Worm (Caenorhabditis elegans) whole organism, young adult: Measurements from ENCODE around the gene Y39G8B.5.

ENCODE experiments used
- B0261.1 ChIP-seq: sonication (generic microtip); optimal IDR thresholded peaks from 2 replicates; lab custom pipeline; 2016; ENCODE audit warnings: mild to moderate bottlenecking, missing genetic modification characterization, moderate library complexity, missing compliant biosample characterization
- C17E4.6 ChIP-seq: fragments of 200-800 bp; sonication (Bioruptor generic); IDR thresholded peaks from 2 replicates; pipeline ENCODE4 v1.3.6; 2022; ENCODE audit warnings: missing genetic modification reagents, missing genetic modification characterization, missing compliant biosample characterization
- D2030.7 ChIP-seq: fragments of 200-800 bp; sonication (Bioruptor generic); IDR thresholded peaks from 2 replicates; pipeline ENCODE4 v1.3.6; 2022; ENCODE audit warnings: missing genetic modification reagents, missing genetic modification characterization, missing compliant biosample characterization
- F10E7.11 ChIP-seq: sonication (generic microtip); optimal IDR thresholded peaks from 2 replicates; lab custom pipeline; 2017; ENCODE audit warnings: mild to moderate bottlenecking, missing genetic modification characterization, moderate library complexity, missing compliant biosample characterization
- F33H1.4 ChIP-seq: fragments of 200-800 bp; sonication (Bioruptor generic); IDR thresholded peaks from 2 replicates; pipeline ENCODE4 v1.3.6; 2022; ENCODE audit warnings: missing genetic modification reagents, missing genetic modification characterization, missing compliant biosample characterization
- F55B11.4 ChIP-seq: sonication (generic microtip); optimal IDR thresholded peaks from 2 replicates; lab custom pipeline; 2016; ENCODE audit warnings: missing compliant biosample characterization, missing genetic modification characterization, borderline replicate concordance; ENCODE audit not compliant: insufficient read depth
- T26A5.8 ChIP-seq: sonication (generic microtip); optimal IDR thresholded peaks from 2 replicates; lab custom pipeline; 2016; ENCODE audit warnings: missing genetic modification characterization, missing compliant biosample characterization
- Y56A3A.18 ChIP-seq: fragments of 200-800 bp; sonication (Bioruptor generic); IDR thresholded peaks from 2 replicates; pipeline ENCODE4 v1.3.6; 2022; ENCODE audit warnings: missing genetic modification reagents, missing genetic modification characterization, missing compliant biosample characterization
- Y95B8A.8 ChIP-seq: fragments of 200-800 bp; sonication (Bioruptor generic); IDR thresholded peaks from 2 replicates; pipeline ENCODE4 v1.3.6; 2022; ENCODE audit warnings: missing genetic modification reagents, missing genetic modification characterization, missing compliant biosample characterization
- attf-6 ChIP-seq: fragments of 200-800 bp; sonication (Bioruptor generic); IDR thresholded peaks from 2 replicates; pipeline ENCODE4 v1.3.6; 2022; ENCODE audit warnings: missing genetic modification reagents, missing genetic modification characterization, missing compliant biosample characterization
- cebp-1 ChIP-seq, 2 experiments: fragments of 200-800 bp in 1 of 2; sonication (Bioruptor generic) in 1 of 2; sonication (generic microtip) in 1 of 2; IDR thresholded peaks in 1 of 2; optimal IDR thresholded peaks in 1 of 2; 2 replicates each; pipeline versions ENCODE4 v1.3.6 to Lab custom; 2017 to 2022; ENCODE audit warnings: missing compliant biosample characterization in 2 of 2, missing genetic modification characterization in 2 of 2, mild to moderate bottlenecking in 1 of 2, missing genetic modification reagents in 1 of 2, moderate library complexity in 1 of 2
- dpl-1 ChIP-seq: fragments of 150-350 bp; optimal IDR thresholded peaks from 2 replicates; lab custom pipeline; 2014; ENCODE audit warnings: missing biosample characterization, missing genetic modification reagents, missing genetic modification characterization
- gei-17 ChIP-seq: fragments of 200-800 bp; sonication (Bioruptor generic); optimal IDR thresholded peaks from 2 replicates; lab custom pipeline; 2018; ENCODE audit warnings: mild to moderate bottlenecking, missing genetic modification characterization, missing compliant biosample characterization
- hmg-1.2 ChIP-seq: fragments of 200-800 bp; sonication (Bioruptor generic); IDR thresholded peaks from 2 replicates; pipeline ENCODE4 v1.3.6; 2022; ENCODE audit warnings: missing genetic modification reagents, missing genetic modification characterization, missing compliant biosample characterization
- hmg-20 ChIP-seq: fragments of 200-800 bp; sonication (Bioruptor generic); IDR thresholded peaks from 2 replicates; pipeline ENCODE4 v1.3.6; 2022; ENCODE audit warnings: missing genetic modification reagents, missing genetic modification characterization, missing compliant biosample characterization
- hrde-1 ChIP-seq: sonication (generic microtip); optimal IDR thresholded peaks from 2 replicates; lab custom pipeline; 2016; ENCODE audit warnings: missing genetic modification characterization, mild to moderate bottlenecking, missing compliant biosample characterization, moderate library complexity, missing genotype, missing genetic modification reagents, borderline replicate concordance
- lin-26 ChIP-seq: fragments of 200-800 bp; sonication (Bioruptor generic); IDR thresholded peaks from 2 replicates; pipeline ENCODE4 v1.3.6; 2022; ENCODE audit warnings: missing genetic modification reagents, missing genetic modification characterization, missing compliant biosample characterization
- lin-54 ChIP-seq: fragments of 200-800 bp; sonication (Bioruptor generic); optimal IDR thresholded peaks from 2 replicates; lab custom pipeline; 2018; ENCODE audit warnings: mild to moderate bottlenecking, missing genetic modification characterization, missing compliant biosample characterization
- lir-1 ChIP-seq: fragments of 200-800 bp; sonication (Bioruptor generic); conservative IDR thresholded peaks from 2 replicates; pipeline ENCODE4 v1.3.6; 2022; ENCODE audit warnings: missing genetic modification reagents, missing genetic modification characterization, missing compliant biosample characterization
- madf-6 ChIP-seq: fragments of 200-800 bp; sonication (Bioruptor generic); IDR thresholded peaks from 2 replicates; pipeline ENCODE4 v1.3.6; 2022; ENCODE audit warnings: missing genetic modification reagents, missing genetic modification characterization, missing compliant biosample characterization
- madf-8 ChIP-seq: fragments of 200-800 bp; sonication (Bioruptor generic); conservative IDR thresholded peaks from 2 replicates; pipeline ENCODE4 v1.3.6; 2022; ENCODE audit warnings: missing genetic modification reagents, missing genetic modification characterization, missing compliant biosample characterization
- mcd-1 ChIP-seq: fragments of 200-800 bp; sonication (Bioruptor generic); IDR thresholded peaks from 2 replicates; pipeline ENCODE4 v1.3.6; 2022; ENCODE audit warnings: missing genetic modification reagents, missing genetic modification characterization, missing compliant biosample characterization
- mes-4 ChIP-seq: sonication (generic microtip); optimal IDR thresholded peaks from 2 replicates; lab custom pipeline; 2016; ENCODE audit warnings: missing genotype, missing genetic modification characterization, missing compliant biosample characterization
- nfya-2 ChIP-seq: fragments of 200-800 bp; sonication (Bioruptor generic); IDR thresholded peaks from 2 replicates; pipeline ENCODE4 v1.3.6; 2022; ENCODE audit warnings: missing genetic modification reagents, missing genetic modification characterization, missing compliant biosample characterization
- nhr-120 ChIP-seq: fragments of 200-800 bp; sonication (Bioruptor generic); IDR thresholded peaks from 2 replicates; pipeline ENCODE4 v1.3.6; 2022; ENCODE audit warnings: missing genetic modification characterization, missing compliant biosample characterization
- nhr-90 ChIP-seq: sonication (generic microtip); optimal IDR thresholded peaks from 2 replicates; lab custom pipeline; 2016; ENCODE audit warnings: missing genotype, mild to moderate bottlenecking, missing genetic modification characterization, missing compliant biosample characterization
- pbrm-1 ChIP-seq: fragments of 200-800 bp; sonication (Bioruptor generic); IDR thresholded peaks from 2 replicates; pipeline ENCODE4 v1.3.6; 2022; ENCODE audit warnings: missing genetic modification reagents, missing genetic modification characterization, missing compliant biosample characterization
- rcor-1 ChIP-seq: fragments of 200-800 bp; sonication (Bioruptor generic); IDR thresholded peaks from 2 replicates; pipeline ENCODE4 v1.3.6; 2022; ENCODE audit warnings: missing genetic modification reagents, missing genetic modification characterization, missing compliant biosample characterization
- sea-2 ChIP-seq: fragments of 200-800 bp; sonication (Bioruptor generic); IDR thresholded peaks from 2 replicates; pipeline ENCODE4 v1.3.6; 2022; ENCODE audit warnings: missing genetic modification characterization, missing compliant biosample characterization
- snpc-1.1 ChIP-seq: sonication (generic microtip); optimal IDR thresholded peaks from 2 replicates; lab custom pipeline; 2017; ENCODE audit warnings: missing genetic modification characterization, mild to moderate bottlenecking, missing compliant biosample characterization, antibody characterized with exemption, moderate library complexity, missing genotype, missing genetic modification reagents; ENCODE audit not compliant: insufficient read depth
- snpc-3.4 ChIP-seq: sonication (generic microtip); optimal IDR thresholded peaks from 2 replicates; lab custom pipeline; 2017; ENCODE audit warnings: missing genetic modification characterization, mild to moderate bottlenecking, missing compliant biosample characterization, antibody characterized with exemption, moderate library complexity, missing genotype, missing genetic modification reagents
- snpc-4 ChIP-seq, 5 experiments: fragments of 150-350 bp in 1 of 5; sonication (generic microtip) in 4 of 5; optimal IDR thresholded peaks; 2 replicates each; lab custom pipeline; 2014 to 2018; ENCODE audit warnings: missing genetic modification characterization in 5 of 5, missing biosample characterization in 3 of 5, antibody characterized with exemption in 2 of 5, mild to moderate bottlenecking in 2 of 5, missing compliant biosample characterization in 2 of 5, missing genotype in 2 of 5, moderate library complexity in 2 of 5, missing genetic modification reagents in 1 of 5
- unc-62 ChIP-seq: fragments of 150-350 bp; optimal IDR thresholded peaks from 2 replicates; lab custom pipeline; 2014; ENCODE audit warnings: missing biosample characterization, missing genetic modification reagents, missing genetic modification characterization
- zfh-2 ChIP-seq: fragments of 200-800 bp; sonication (Bioruptor generic); conservative IDR thresholded peaks from 2 replicates; pipeline ENCODE4 v1.3.6; 2022; ENCODE audit warnings: missing genetic modification reagents, missing genetic modification characterization, missing compliant biosample characterization
- ztf-26 ChIP-seq: sonication (generic microtip); optimal IDR thresholded peaks from 2 replicates; lab custom pipeline; 2017; ENCODE audit warnings: missing genetic modification characterization, missing compliant biosample characterization

Gene Y39G8B.5

DNA sequence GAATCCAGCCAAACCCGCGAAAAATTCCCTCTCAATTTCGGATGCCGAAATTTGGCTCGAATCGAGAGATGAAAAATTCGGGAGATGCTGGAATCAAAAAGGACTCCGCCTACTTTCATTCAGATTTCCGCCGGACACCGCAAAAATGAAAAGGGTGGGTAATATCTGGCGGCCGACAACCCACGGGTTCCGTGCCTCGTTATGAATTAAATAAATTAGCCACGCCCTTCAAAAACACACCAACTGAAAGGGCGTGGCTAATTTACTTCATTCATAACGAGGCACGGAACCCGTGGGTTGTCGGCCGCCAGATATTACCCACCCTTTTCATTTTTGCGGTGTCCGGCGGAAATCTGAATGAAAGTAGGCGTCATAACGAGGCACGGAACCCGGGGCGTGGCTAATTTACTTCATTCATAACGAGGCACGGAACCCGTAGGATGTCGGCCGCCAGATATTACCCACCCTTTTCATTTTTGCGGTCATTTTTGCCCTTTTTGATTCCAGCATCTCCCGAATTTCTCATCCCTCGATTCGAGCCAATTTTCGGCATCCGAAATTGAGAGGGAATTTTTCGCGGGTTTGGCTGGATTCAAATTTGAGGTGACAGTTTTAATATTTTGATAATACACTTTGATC lies 45.1 kb downstream of the Y39G8B.5 start:
- peak; percentile 20 for TF ChIP-seq snpc-3.4
- 0 out of 2 replicates have a peak, but pooled peaks have one; percentile 10 for TF ChIP-seq lin-26 (GFP tag; lab: Robert Waterston, UW)
- 0 out of 2 replicates have a peak, but pooled peaks have one; percentile 4 for TF ChIP-seq hmg-1.2 (GFP tag; lab: Robert Waterston, UW)
- TF ChIP-seq D2030.7 (GFP tag; lab: Robert Waterston, UW): peak; percentile 68
- TF ChIP-seq madf-8: peak; percentile 11; the same call in 1 of the 2 replicates
- TF ChIP-seq snpc-1.1 (tag; lab: Kevin White, UChicago): peak; percentile 87
- TF ChIP-seq pbrm-1 (GFP tag; lab: Robert Waterston, UW): peak; percentile 84
- TF ChIP-seq snpc-4 (GFP tag; optimal IDR thresholded peaks at IDR 0.05; lab: Kevin White, UChicago): peak; percentile 86
- TF ChIP-seq snpc-4 (tag; optimal IDR thresholded peaks at IDR 0.05; lab: Kevin White, UChicago): peak; percentile 10 to 95 (median 86)
- peak; percentile 47; the same call in 1 of the 2 replicates for TF ChIP-seq mcd-1 (GFP tag; lab: Robert Waterston, UW)
- TF ChIP-seq madf-6 (GFP tag; lab: Robert Waterston, UW): peak; percentile 77
- peak; percentile 58 for TF ChIP-seq rcor-1
- 0 out of 2 replicates have a peak, but pooled peaks have one; percentile 27 for TF ChIP-seq hmg-20 (GFP tag; lab: Robert Waterston, UW)
- TF ChIP-seq F33H1.4 (GFP tag; lab: Robert Waterston, UW): 0 out of 2 replicates have a peak, but pooled peaks have one; percentile 12
- TF ChIP-seq attf-6: peak; percentile 88

ce11 chrII:13945527-13945926 lies 46.1 kb downstream of the Y39G8B.5 start:
- TF ChIP-seq F10E7.11 (tag; lab: Kevin White, UChicago): no peak
- TF ChIP-seq nfya-2 (GFP tag; lab: Robert Waterston, UW): no peak
- TF ChIP-seq Y95B8A.8 (GFP tag; lab: Robert Waterston, UW): no peak
- TF ChIP-seq cebp-1 (GFP tag; IDR thresholded peaks at IDR 0.05; lab: Robert Waterston, UW): peak; percentile 47; the same call in 1 of the 2 replicates
- peak; percentile 88 for TF ChIP-seq cebp-1 (tag; optimal IDR thresholded peaks at IDR 0.05; lab: Kevin White, UChicago)
- TF ChIP-seq hmg-20 (GFP tag; lab: Robert Waterston, UW): no peak
- no peak for TF ChIP-seq hrde-1 (tag; lab: Kevin White, UChicago)
- no peak for TF ChIP-seq Y56A3A.18
- TF ChIP-seq F55B11.4 (tag; lab: Kevin White, UChicago): no peak
- TF ChIP-seq zfh-2 (GFP tag; lab: Robert Waterston, UW): 0 out of 2 replicates have a peak, but pooled peaks have one; percentile 30
- TF ChIP-seq nhr-120 (GFP tag; lab: Robert Waterston, UW): no peak
- TF ChIP-seq B0261.1 (tag; lab: Kevin White, UChicago): no peak
- TF ChIP-seq ztf-26 (tag; lab: Kevin White, UChicago): no peak
- no peak for TF ChIP-seq lir-1
- no peak for TF ChIP-seq T26A5.8
- no peak for TF ChIP-seq nhr-90 (tag; lab: Kevin White, UChicago)
- peak; percentile 48 for TF ChIP-seq unc-62 (GFP tag; lab: Kevin White, UChicago)
- TF ChIP-seq lin-54 (GFP tag; lab: Kevin White, UChicago): no peak
- TF ChIP-seq gei-17 (GFP tag; lab: Kevin White, UChicago): no peak
- TF ChIP-seq sea-2 (GFP tag; lab: Robert Waterston, UW): no peak
- no peak for TF ChIP-seq C17E4.6 (GFP tag; lab: Robert Waterston, UW)
- TF ChIP-seq dpl-1 (GFP tag; lab: Kevin White, UChicago): no peak
- TF ChIP-seq mes-4: no peak
